Worm (Caenorhabditis elegans) whole organism, L2 larva: ENCODE results near the gene F28F5.6.

Experiments
- C34F6.9 ChIP-seq: fragments of 150-350 bp; optimal IDR thresholded peaks from 2 replicates; lab custom pipeline; 2014; ENCODE audit warnings: missing biosample characterization, missing genetic modification characterization
- F13H6.1 ChIP-seq: sonication (generic microtip); optimal IDR thresholded peaks from 2 replicates; lab custom pipeline; 2016; ENCODE audit warnings: missing genetic modification characterization, missing compliant biosample characterization
- R02D3.7 ChIP-seq: fragments of 150-350 bp; optimal IDR thresholded peaks from 2 replicates; lab custom pipeline; 2014; ENCODE audit warnings: missing biosample characterization, missing genetic modification characterization
- ZK546.5 ChIP-seq: sonication (generic microtip); optimal IDR thresholded peaks from 2 replicates; lab custom pipeline; 2017; ENCODE audit warnings: missing biosample characterization, missing genetic modification characterization
- alr-1 ChIP-seq: fragments of 150-350 bp; optimal IDR thresholded peaks from 2 replicates; lab custom pipeline; 2014; ENCODE audit warnings: missing biosample characterization, missing genetic modification characterization
- aly-2 ChIP-seq: fragments of 150-350 bp; optimal IDR thresholded peaks from 2 replicates; lab custom pipeline; 2014; ENCODE audit warnings: missing biosample characterization, missing genetic modification characterization
- blmp-1 ChIP-seq: sonication (generic microtip); optimal IDR thresholded peaks from 2 replicates; lab custom pipeline; 2017; ENCODE audit warnings: missing genetic modification characterization, mild to moderate bottlenecking, missing compliant biosample characterization, antibody characterized with exemption, moderate library complexity; ENCODE audit not compliant: insufficient read depth
- ceh-16 ChIP-seq: fragments of 150-350 bp; optimal IDR thresholded peaks from 2 replicates; lab custom pipeline; 2014; ENCODE audit warnings: missing biosample characterization, missing genetic modification characterization
- ceh-82 ChIP-seq: fragments of 150-350 bp; optimal IDR thresholded peaks from 2 replicates; lab custom pipeline; 2014; ENCODE audit warnings: missing biosample characterization, missing genetic modification characterization
- crh-2 ChIP-seq: sonication (generic microtip); optimal IDR thresholded peaks from 2 replicates; lab custom pipeline; 2017; ENCODE audit warnings: missing biosample characterization, missing genetic modification characterization
- dmd-4 ChIP-seq: sonication (generic microtip); optimal IDR thresholded peaks from 2 replicates; lab custom pipeline; 2017; ENCODE audit warnings: missing biosample characterization, missing genetic modification characterization
- elt-1 ChIP-seq: fragments of 150-350 bp; optimal IDR thresholded peaks from 2 replicates; lab custom pipeline; 2014; ENCODE audit warnings: missing biosample characterization, missing genetic modification characterization
- elt-3 ChIP-seq: sonication (generic microtip); optimal IDR thresholded peaks from 2 replicates; lab custom pipeline; 2017; ENCODE audit warnings: missing biosample characterization, missing genetic modification characterization
- fos-1 ChIP-seq: fragments of 150-350 bp; optimal IDR thresholded peaks from 2 replicates; lab custom pipeline; 2014; ENCODE audit warnings: missing biosample characterization, missing genetic modification characterization
- gmeb-1 ChIP-seq: fragments of 150-350 bp; optimal IDR thresholded peaks from 2 replicates; lab custom pipeline; 2014; ENCODE audit warnings: missing biosample characterization, missing genetic modification characterization
- lin-13 ChIP-seq: fragments of 150-350 bp; optimal IDR thresholded peaks from 2 replicates; lab custom pipeline; 2014; ENCODE audit warnings: missing biosample characterization, missing genetic modification reagents, missing genetic modification characterization
- lin-39 ChIP-seq: fragments of 150-350 bp; optimal IDR thresholded peaks from 2 replicates; lab custom pipeline; 2014; ENCODE audit warnings: missing biosample characterization, missing genetic modification reagents, missing genetic modification characterization
- lsy-2 ChIP-seq, 2 experiments: fragments of 150-350 bp in 1 of 2; sonication (generic microtip) in 1 of 2; optimal IDR thresholded peaks; 2 replicates each; lab custom pipeline; 2014 to 2017; ENCODE audit warnings: missing biosample characterization in 2 of 2, missing genetic modification characterization in 2 of 2
- mbf-1 ChIP-seq: sonication (generic microtip); optimal IDR thresholded peaks from 2 replicates; lab custom pipeline; 2017; ENCODE audit warnings: missing biosample characterization, missing genetic modification characterization
- mdl-1 ChIP-seq, 2 experiments: fragments of 150-350 bp in 1 of 2; sonication (generic microtip) in 1 of 2; optimal IDR thresholded peaks; 2 replicates each; lab custom pipeline; 2017; ENCODE audit warnings: missing biosample characterization in 2 of 2, missing genetic modification characterization in 2 of 2
- nhr-10 ChIP-seq: sonication (generic microtip); optimal IDR thresholded peaks from 2 replicates; lab custom pipeline; 2017; ENCODE audit warnings: missing biosample characterization, missing genetic modification characterization
- nhr-11 ChIP-seq: fragments of 150-350 bp; optimal IDR thresholded peaks from 2 replicates; lab custom pipeline; 2014; ENCODE audit warnings: missing biosample characterization, missing genetic modification characterization
- nhr-12 ChIP-seq: fragments of 150-350 bp; optimal IDR thresholded peaks from 2 replicates; lab custom pipeline; 2014; ENCODE audit warnings: missing biosample characterization, missing genetic modification characterization
- nhr-129 ChIP-seq: fragments of 150-350 bp; optimal IDR thresholded peaks from 2 replicates; lab custom pipeline; 2014; ENCODE audit warnings: missing biosample characterization, missing genetic modification characterization
- nhr-21 ChIP-seq: fragments of 150-350 bp; optimal IDR thresholded peaks from 2 replicates; lab custom pipeline; 2014; ENCODE audit warnings: missing biosample characterization, missing genetic modification characterization
- nhr-23 ChIP-seq: fragments of 150-350 bp; optimal IDR thresholded peaks from 2 replicates; lab custom pipeline; 2014; ENCODE audit warnings: missing biosample characterization, missing genetic modification reagents, missing genetic modification characterization
- nhr-237 ChIP-seq: fragments of 150-350 bp; optimal IDR thresholded peaks from 2 replicates; lab custom pipeline; 2014; ENCODE audit warnings: missing biosample characterization, missing genetic modification characterization
- nhr-25 ChIP-seq: fragments of 150-350 bp; sonication (generic microtip); optimal IDR thresholded peaks from 3 replicates; lab custom pipeline; 2014; ENCODE audit warnings: missing biosample characterization, missing genetic modification characterization
- nhr-6 ChIP-seq: fragments of 150-350 bp; optimal IDR thresholded peaks from 2 replicates; lab custom pipeline; 2014; ENCODE audit warnings: missing biosample characterization, missing genetic modification characterization
- peb-1 ChIP-seq: fragments of 150-350 bp; optimal IDR thresholded peaks from 2 replicates; lab custom pipeline; 2014; ENCODE audit warnings: missing biosample characterization, missing genetic modification characterization
- sem-4 ChIP-seq: fragments of 150-350 bp; optimal IDR thresholded peaks from 2 replicates; lab custom pipeline; 2014; ENCODE audit warnings: missing biosample characterization, missing genetic modification reagents, missing genetic modification characterization
- skn-1 ChIP-seq: sonication (generic microtip); optimal IDR thresholded peaks from 2 replicates; lab custom pipeline; 2017; ENCODE audit warnings: missing biosample characterization, missing genetic modification characterization
- sma-3 ChIP-seq: sonication (generic microtip); optimal IDR thresholded peaks from 2 replicates; lab custom pipeline; 2016; ENCODE audit warnings: missing genetic modification reagents, missing genetic modification characterization, missing compliant biosample characterization
- sma-9 ChIP-seq, 2 experiments: fragments of 150-350 bp in 1 of 2; sonication (generic microtip) in 1 of 2; optimal IDR thresholded peaks; 2 replicates each; lab custom pipeline; 2014 to 2016; ENCODE audit warnings: missing genetic modification characterization in 2 of 2, mild to moderate bottlenecking in 1 of 2, missing biosample characterization in 1 of 2, missing compliant biosample characterization in 1 of 2, missing genetic modification reagents in 1 of 2, moderate library complexity in 1 of 2
- snpc-4 ChIP-seq: fragments of 150-350 bp; optimal IDR thresholded peaks from 2 replicates; lab custom pipeline; 2014; ENCODE audit warnings: missing biosample characterization, missing genetic modification characterization
- unc-39 ChIP-seq: fragments of 150-350 bp; optimal IDR thresholded peaks from 2 replicates; lab custom pipeline; 2014; ENCODE audit warnings: missing biosample characterization, missing genetic modification characterization
- unc-55 ChIP-seq: fragments of 150-350 bp; sonication (generic microtip); optimal IDR thresholded peaks from 3 replicates; lab custom pipeline; 2014; ENCODE audit warnings: missing biosample characterization, missing genetic modification reagents, missing genetic modification characterization
- unc-62 ChIP-seq: fragments of 150-350 bp; optimal IDR thresholded peaks from 2 replicates; lab custom pipeline; 2014; ENCODE audit warnings: missing biosample characterization, missing genetic modification reagents, missing genetic modification characterization
- zag-1 ChIP-seq: fragments of 150-350 bp; optimal IDR thresholded peaks from 2 replicates; lab custom pipeline; 2014; ENCODE audit warnings: missing biosample characterization, missing genetic modification characterization
- ztf-1 ChIP-seq: fragments of 200-800 bp; sonication (Bioruptor generic); conservative IDR thresholded peaks from 2 replicates; pipeline ENCODE4 v1.3.6; 2022; ENCODE audit warnings: missing genetic modification characterization, missing compliant biosample characterization
- ztf-11 ChIP-seq: sonication (generic microtip); optimal IDR thresholded peaks from 2 replicates; lab custom pipeline; 2017; ENCODE audit warnings: missing biosample characterization, missing genetic modification characterization

Gene F28F5.6

DNA sequence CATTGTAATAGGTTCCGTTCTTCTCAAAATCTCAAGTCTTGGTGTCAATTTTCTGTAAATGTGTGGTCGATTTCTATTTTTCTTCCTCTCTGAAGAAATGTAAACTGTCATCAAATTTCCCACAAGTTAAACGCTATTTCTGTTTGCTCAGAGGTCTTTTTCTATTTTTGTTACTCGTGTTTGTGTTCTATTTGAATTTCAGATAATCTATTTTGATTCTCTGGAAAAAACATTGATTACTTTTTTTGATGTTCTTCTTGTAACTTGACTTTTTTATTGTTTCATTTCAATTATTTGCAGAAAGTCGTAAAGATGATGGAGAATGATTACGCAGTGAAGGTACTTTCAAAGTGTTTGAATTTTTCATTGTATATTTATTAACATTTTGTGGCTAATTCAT is 16.7 kb downstream of the F28F5.6 start, which contains the start of gene lim-8:
TSS of gene lim-8 (plus strand) at position 301 of the 400 bp plus-strand sequence.
- TF ChIP-seq gmeb-1 (no peak), sma-9 (GFP tag; optimal IDR thresholded peaks at IDR 0.05; lab: Kevin White, UChicago) (no peak), sma-9 (tag; optimal IDR thresholded peaks at IDR 0.05; lab: Kevin White, UChicago) (no peak), R02D3.7 (tag; lab: Kevin White, UChicago) (no peak), C34F6.9 (tag; lab: Kevin White, UChicago) (no peak), fos-1 (tag; lab: Kevin White, UChicago) (no peak), alr-1 (tag; lab: Kevin White, UChicago) (no peak), elt-1 (tag; lab: Kevin White, UChicago) (no peak), ztf-1 (GFP tag; lab: Robert Waterston, UW) (no peak), nhr-6 (tag; lab: Kevin White, UChicago) (no peak), sem-4 (tag; lab: Kevin White, UChicago) (no peak), lin-39 (tag; lab: Kevin White, UChicago) (no peak), snpc-4 (tag; lab: Kevin White, UChicago) (no peak), peb-1 (tag; lab: Kevin White, UChicago) (no peak), nhr-12 (tag; lab: Kevin White, UChicago) (no peak), ceh-82 (tag; lab: Kevin White, UChicago) (no peak), mbf-1 (tag; lab: Kevin White, UChicago) (no peak), unc-55 (GFP tag; lab: Kevin White, UChicago) (no peak)

DNA sequence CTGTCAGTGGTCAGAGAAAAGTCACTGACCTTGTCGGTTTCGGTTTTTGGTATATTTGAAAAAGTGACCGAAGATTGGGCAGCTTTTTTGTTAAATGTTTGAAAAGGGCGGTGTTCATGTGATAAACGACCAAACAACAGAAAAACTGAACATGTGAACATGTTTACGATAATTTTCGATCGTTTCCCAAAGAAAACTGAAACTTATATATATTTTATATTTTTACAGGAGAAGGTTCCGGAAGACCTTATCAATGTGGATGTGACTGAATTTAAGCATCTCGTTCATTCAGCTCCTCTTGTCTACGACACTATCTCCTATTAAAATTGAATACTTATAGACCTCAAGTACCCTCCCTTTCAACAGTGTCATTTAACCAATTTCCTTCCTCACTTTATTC is 19.5 kb downstream of the F28F5.6 start:
- TF ChIP-seq lsy-2 (tag; optimal IDR thresholded peaks at IDR 0.05; lab: Kevin White, UChicago) (no peak), crh-2 (tag; lab: Kevin White, UChicago) (peak; percentile 6)

DNA sequence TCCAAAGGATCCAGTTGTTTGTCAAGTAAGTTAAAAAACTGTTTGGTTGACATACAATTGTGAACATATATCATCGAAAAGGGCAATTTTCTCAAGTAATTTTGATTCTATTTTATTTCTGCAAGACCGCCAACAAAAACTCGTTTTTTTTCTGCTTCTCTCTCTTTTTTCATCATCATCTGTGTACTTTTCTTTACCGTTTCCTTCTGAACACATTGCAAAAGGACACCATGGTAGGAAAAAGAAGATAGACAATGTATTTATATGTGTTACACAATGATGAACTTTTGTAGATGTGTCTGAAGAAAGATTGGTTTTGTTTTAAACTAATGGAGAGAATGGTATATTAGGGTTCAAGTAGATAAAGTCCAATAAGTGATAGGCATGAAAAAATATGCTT is 20.3 kb downstream of the F28F5.6 start:
- TF ChIP-seq lsy-2 (tag; optimal IDR thresholded peaks at IDR 0.05; lab: Kevin White, UChicago) (peak in 1 of 2 experiments; percentile 18), gmeb-1 (no peak), unc-62 (GFP tag; lab: Kevin White, UChicago) (no peak), unc-39 (tag; lab: Kevin White, UChicago) (no peak), sma-9 (GFP tag; optimal IDR thresholded peaks at IDR 0.05; lab: Kevin White, UChicago) (peak; percentile 23), sma-9 (tag; optimal IDR thresholded peaks at IDR 0.05; lab: Kevin White, UChicago) (no peak), nhr-25 (peak; percentile 67), ceh-82 (tag; lab: Kevin White, UChicago) (no peak), zag-1 (tag; lab: Kevin White, UChicago) (no peak), nhr-129 (tag; lab: Kevin White, UChicago) (no peak), blmp-1 (tag; lab: Kevin White, UChicago) (peak; percentile 65), sma-3 (GFP tag; lab: Kevin White, UChicago) (peak; percentile 45), fos-1 (tag; lab: Kevin White, UChicago) (peak; percentile 9), lin-39 (tag; lab: Kevin White, UChicago) (no peak), elt-3 (no peak), mbf-1 (tag; lab: Kevin White, UChicago) (no peak), elt-1 (tag; lab: Kevin White, UChicago) (no peak), crh-2 (tag; lab: Kevin White, UChicago) (no peak), nhr-21 (tag; lab: Kevin White, UChicago) (peak; percentile 11), R02D3.7 (tag; lab: Kevin White, UChicago) (no peak), nhr-23 (no peak), ztf-11 (tag; lab: Kevin White, UChicago) (no peak), nhr-237 (no peak), ZK546.5 (tag; lab: Kevin White, UChicago) (no peak), F13H6.1 (tag; lab: Kevin White, UChicago) (no peak), nhr-12 (tag; lab: Kevin White, UChicago) (no peak), aly-2 (tag; lab: Kevin White, UChicago) (no peak), lin-13 (GFP tag; lab: Kevin White, UChicago) (no peak), mdl-1 (tag; optimal IDR thresholded peaks at IDR 0.05; lab: Kevin White, UChicago) (no peak), ceh-16 (tag; lab: Kevin White, UChicago) (no peak), peb-1 (tag; lab: Kevin White, UChicago) (no peak), nhr-10 (tag; lab: Kevin White, UChicago) (no peak), skn-1 (tag; lab: Kevin White, UChicago) (no peak), nhr-11 (tag; lab: Kevin White, UChicago) (no peak), nhr-6 (tag; lab: Kevin White, UChicago) (no peak), dmd-4 (tag; lab: Kevin White, UChicago) (no peak)
